Worm (Caenorhabditis elegans) whole organism, L4 larva: ENCODE data around the gene F07A11.4.

ENCODE experiments used
- aly-2 ChIP-seq: sonication (generic microtip); optimal IDR thresholded peaks from 2 replicates; lab custom pipeline; 2018; ENCODE audit warnings: missing biosample characterization, missing genetic modification characterization
- ceh-82 ChIP-seq: sonication (generic microtip); optimal IDR thresholded peaks from 2 replicates; lab custom pipeline; 2017; ENCODE audit warnings: missing biosample characterization, missing genetic modification characterization
- cey-2 ChIP-seq: sonication (generic microtip); optimal IDR thresholded peaks from 3 replicates; lab custom pipeline; 2017; ENCODE audit warnings: missing genetic modification characterization, mild to moderate bottlenecking, missing compliant biosample characterization, antibody characterized with exemption, borderline replicate concordance; ENCODE audit not compliant: insufficient read depth
- daf-12 ChIP-seq: fragments of 150-350 bp; optimal IDR thresholded peaks from 2 replicates; lab custom pipeline; 2014; ENCODE audit warnings: missing biosample characterization, missing genetic modification reagents, missing genetic modification characterization
- duxl-1 ChIP-seq: sonication (generic microtip); optimal IDR thresholded peaks from 2 replicates; lab custom pipeline; 2016; ENCODE audit warnings: mild to moderate bottlenecking, missing genetic modification characterization, moderate library complexity, missing compliant biosample characterization; ENCODE audit not compliant: poor library complexity
- fkh-10 ChIP-seq: fragments of 150-350 bp; optimal IDR thresholded peaks from 2 replicates; lab custom pipeline; 2014; ENCODE audit warnings: missing biosample characterization, missing genetic modification reagents, missing genetic modification characterization
- lin-13 ChIP-seq: fragments of 150-350 bp; optimal IDR thresholded peaks from 2 replicates; lab custom pipeline; 2014; ENCODE audit warnings: missing biosample characterization, missing genetic modification reagents, missing genetic modification characterization
- mxl-2 ChIP-seq: fragments of 200-800 bp; sonication (Bioruptor generic); conservative IDR thresholded peaks from 2 replicates; pipeline ENCODE4 v1.3.6; 2022; ENCODE audit warnings: missing genetic modification reagents, missing genetic modification characterization, missing compliant biosample characterization
- nhr-10 ChIP-seq: fragments of 150-350 bp; optimal IDR thresholded peaks from 2 replicates; lab custom pipeline; 2014; ENCODE audit warnings: missing biosample characterization, missing genetic modification characterization
- nhr-237 ChIP-seq: sonication (generic microtip); optimal IDR thresholded peaks from 2 replicates; lab custom pipeline; 2017; ENCODE audit warnings: missing biosample characterization, missing genetic modification characterization
- nhr-76 ChIP-seq: fragments of 150-350 bp; optimal IDR thresholded peaks from 2 replicates; lab custom pipeline; 2014; ENCODE audit warnings: missing biosample characterization, missing genetic modification characterization
- pha-4 ChIP-seq, 2 experiments: fragments of 150-350 bp in 1 of 2; fragments of 200-800 bp in 1 of 2; sonication (Bioruptor generic) in 1 of 2; IDR thresholded peaks in 1 of 2; optimal IDR thresholded peaks in 1 of 2; 2 replicates each; pipeline versions ENCODE4 v1.3.6 to Lab custom; 2014 to 2022; ENCODE audit warnings: missing genetic modification characterization in 2 of 2, missing genetic modification reagents in 2 of 2, missing biosample characterization in 1 of 2, missing compliant biosample characterization in 1 of 2

ce11 chrII:11627904-11628303 lies 27.1 kb downstream of the F07A11.4 start:
- TF ChIP-seq nhr-237 (tag; lab: Kevin White, UChicago), result no peak
- no peak for TF ChIP-seq ceh-82 (tag; lab: Kevin White, UChicago)
- no peak for TF ChIP-seq mxl-2 (GFP tag; lab: Robert Waterston, UW)
- no peak for TF ChIP-seq pha-4 (GFP tag; IDR thresholded peaks at IDR 0.05; lab: Robert Waterston, UW)
- TF ChIP-seq pha-4 (tag; optimal IDR thresholded peaks at IDR 0.05; lab: Kevin White, UChicago), result no peak
- no peak for TF ChIP-seq nhr-76 (tag; lab: Kevin White, UChicago)
- TF ChIP-seq nhr-10 (tag; lab: Kevin White, UChicago), result no peak
- no peak for TF ChIP-seq duxl-1 (tag; lab: Kevin White, UChicago)
- no peak for TF ChIP-seq daf-12 (tag; lab: Kevin White, UChicago)
- no peak for TF ChIP-seq aly-2 (tag; lab: Kevin White, UChicago)
- TF ChIP-seq lin-13 (GFP tag; lab: Kevin White, UChicago), result no peak
- no peak for TF ChIP-seq fkh-10 (GFP tag; lab: Kevin White, UChicago)
- no peak for TF ChIP-seq cey-2 (tag; lab: Kevin White, UChicago)
